Worm (Caenorhabditis elegans) whole organism, late embryonic: ENCODE data around the gene ugt-58.

Experiments used
- C08G9.2 ChIP-seq: sonication (generic microtip); optimal IDR thresholded peaks from 2 replicates; lab custom pipeline; 2016; ENCODE audit warnings: mild to moderate bottlenecking, missing genetic modification characterization, moderate library complexity, missing compliant biosample characterization
- ama-1 ChIP-seq: fragments of 150-350 bp; optimal IDR thresholded peaks from 2 replicates; lab custom pipeline; 2014
- ceh-48 ChIP-seq: sonication (generic microtip); optimal IDR thresholded peaks from 2 replicates; lab custom pipeline; 2016; ENCODE audit warnings: missing genetic modification characterization, inconsistent platforms, missing compliant biosample characterization
- hlh-30 ChIP-seq: sonication (generic microtip); optimal IDR thresholded peaks from 2 replicates; lab custom pipeline; 2017; ENCODE audit warnings: antibody characterized with exemption, missing genetic modification characterization, missing compliant biosample characterization; ENCODE audit not compliant: insufficient read depth
- hlh-8 ChIP-seq: sonication (generic microtip); optimal IDR thresholded peaks from 2 replicates; lab custom pipeline; 2016; ENCODE audit warnings: missing genotype, missing genetic modification characterization, missing compliant biosample characterization
- nfya-1 ChIP-seq: sonication (generic microtip); optimal IDR thresholded peaks from 2 replicates; lab custom pipeline; 2017; ENCODE audit warnings: missing genetic modification characterization, mild to moderate bottlenecking, missing compliant biosample characterization, antibody characterized with exemption, moderate library complexity
- nhr-11 ChIP-seq: fragments of 150-350 bp; optimal IDR thresholded peaks from 2 replicates; lab custom pipeline; 2014; ENCODE audit warnings: missing biosample characterization, missing genetic modification characterization
- pqm-1 ChIP-seq: sonication (generic microtip); optimal IDR thresholded peaks from 2 replicates; lab custom pipeline; 2016; ENCODE audit warnings: missing genetic modification characterization, missing compliant biosample characterization

- TF ChIP-seq pqm-1 (tag; lab: Kevin White, UChicago): no peak
- no peak for TF ChIP-seq nfya-1 (tag; lab: Kevin White, UChicago)
- TF ChIP-seq nhr-11 (tag; lab: Kevin White, UChicago): no peak
- TF ChIP-seq hlh-30 (tag; lab: Kevin White, UChicago): no peak
- no peak for TF ChIP-seq C08G9.2 (tag; lab: Kevin White, UChicago)
- no peak for TF ChIP-seq hlh-8 (tag; lab: Kevin White, UChicago)
- no peak for TF ChIP-seq ama-1 (lab: Kevin White, UChicago)
- no peak for TF ChIP-seq ceh-48
Measured at ce11 chrII:9594924-9595323, 8.3 kb upstream of the ugt-58 start, which contains the start of gene E02H1.5.
